Fruit fly (Drosophila melanogaster) whole organism, embryonic: Measurements from ENCODE around the gene yps.

Experiments
- BEAF-32 ChIP-seq: fragments of 200-800 bp; sonication (Bioruptor generic); optimal IDR thresholded peaks from 3 replicates; lab custom pipeline; 2017; ENCODE audit warnings: missing biosample characterization, missing genetic modification characterization, mild to moderate bottlenecking, moderate library complexity, missing genetic modification reagents
- CG10209 ChIP-seq: fragments of 200-800 bp; sonication (Bioruptor generic); optimal IDR thresholded peaks from 3 replicates; lab custom pipeline; 2017; ENCODE audit warnings: missing biosample characterization, mild to moderate bottlenecking, missing genetic modification characterization, missing genetic modification reagents
- CG12155 ChIP-seq: fragments of 200-800 bp; sonication (Bioruptor generic); optimal IDR thresholded peaks from 3 replicates; lab custom pipeline; 2016; ENCODE audit warnings: missing biosample characterization, missing genetic modification characterization
- CG13894 ChIP-seq: fragments of 200-800 bp; sonication (Bioruptor generic); optimal IDR thresholded peaks from 3 replicates; lab custom pipeline; 2018; ENCODE audit warnings: missing biosample characterization, mild to moderate bottlenecking, missing genetic modification characterization, moderate library complexity
- CG14050 ChIP-seq: fragments of 200-800 bp; sonication (Bioruptor generic); IDR thresholded peaks from 3 replicates; pipeline ENCODE4 v1.3.6; 2022; ENCODE audit warnings: missing biosample characterization, missing genetic modification characterization
- CG15269 ChIP-seq: fragments of 200-800 bp; sonication (Bioruptor generic); optimal IDR thresholded peaks from 2 replicates; lab custom pipeline; 2018; ENCODE audit warnings: missing biosample characterization, mild to moderate bottlenecking, missing genetic modification characterization, moderate library complexity
- CG16813 ChIP-seq: fragments of 200-800 bp; sonication (Bioruptor generic); IDR thresholded peaks from 3 replicates; pipeline ENCODE4 v1.3.6; 2022; ENCODE audit warnings: missing biosample characterization, missing genetic modification characterization; ENCODE audit not compliant: partially characterized antibody
- CG31388 ChIP-seq: fragments of 200-800 bp; sonication (Bioruptor generic); optimal IDR thresholded peaks from 2 replicates; lab custom pipeline; 2016; ENCODE audit warnings: missing biosample characterization, missing genetic modification characterization
- CG32772 ChIP-seq: fragments of 200-800 bp; sonication (Bioruptor generic); IDR thresholded peaks from 2 replicates; pipeline ENCODE4 v1.3.6; 2022; ENCODE audit warnings: missing biosample characterization, missing genetic modification characterization
- CG4404 ChIP-seq: fragments of 200-800 bp; sonication (Bioruptor generic); IDR thresholded peaks from 2 replicates; pipeline ENCODE4 v1.3.6; 2022; ENCODE audit warnings: missing biosample characterization, missing genetic modification characterization
- CG4820 ChIP-seq: fragments of 200-800 bp; sonication (Bioruptor generic); optimal IDR thresholded peaks from 3 replicates; lab custom pipeline; 2016; ENCODE audit warnings: missing biosample characterization, missing genetic modification characterization
- CG6272 ChIP-seq: fragments of 200-800 bp; sonication (Bioruptor generic); IDR thresholded peaks from 2 replicates; pipeline ENCODE4 v1.3.6; 2022; ENCODE audit warnings: missing biosample characterization, missing genetic modification characterization
- CG6654 ChIP-seq: fragments of 200-800 bp; sonication (Bioruptor generic); optimal IDR thresholded peaks from 2 replicates; lab custom pipeline; 2017; ENCODE audit warnings: missing biosample characterization, mild to moderate bottlenecking, missing genetic modification characterization
- CG6683 ChIP-seq: fragments of 200-800 bp; sonication (Bioruptor generic); optimal IDR thresholded peaks from 2 replicates; lab custom pipeline; 2017; ENCODE audit warnings: missing biosample characterization, mild to moderate bottlenecking, missing genetic modification characterization, missing genetic modification reagents
- CG6689 ChIP-seq: fragments of 200-800 bp; sonication (Bioruptor generic); IDR thresholded peaks from 2 replicates; pipeline ENCODE4 v1.3.6; 2022; ENCODE audit warnings: missing biosample characterization, missing genetic modification characterization
- CG9609 ChIP-seq: fragments of 200-800 bp; sonication (Bioruptor generic); optimal IDR thresholded peaks from 3 replicates; lab custom pipeline; 2016; ENCODE audit warnings: missing biosample characterization, missing genetic modification characterization
- CG9932 ChIP-seq: fragments of 200-800 bp; sonication (Bioruptor generic); IDR thresholded peaks from 2 replicates; pipeline ENCODE4 v1.3.6; 2022; ENCODE audit warnings: missing biosample characterization, missing genetic modification characterization
- D ChIP-seq, 2 experiments: fragments of 200-800 bp in 1 of 2; fragments of >200 bp in 1 of 2; sonication (Bioruptor generic) in 1 of 2; optimal IDR thresholded peaks; 2 replicates in 1 of 2; 3 replicates in 1 of 2; lab custom pipeline; 2017; ENCODE audit warnings: mild to moderate bottlenecking in 1 of 2, missing biosample characterization in 1 of 2, missing genetic modification characterization in 1 of 2, missing genetic modification reagents in 1 of 2
- Doc3 ChIP-seq: fragments of 200-800 bp; sonication (Bioruptor generic); IDR thresholded peaks from 3 replicates; pipeline ENCODE4 v1.3.6; 2022; ENCODE audit warnings: missing biosample characterization, missing genetic modification characterization; ENCODE audit not compliant: partially characterized antibody
- Ets97D ChIP-seq: fragments of 200-800 bp; sonication (Bioruptor generic); optimal IDR thresholded peaks from 3 replicates; lab custom pipeline; 2016; ENCODE audit warnings: missing biosample characterization, missing genetic modification characterization
- Gsc ChIP-seq: fragments of 200-800 bp; sonication (Bioruptor generic); IDR thresholded peaks from 2 replicates; pipeline ENCODE4 v1.3.6; 2022; ENCODE audit warnings: missing biosample characterization, missing genetic modification characterization
- H2.0 ChIP-seq: fragments of 200-800 bp; sonication (Bioruptor generic); IDR thresholded peaks from 2 replicates; pipeline ENCODE4 v1.3.6; 2022; ENCODE audit warnings: missing biosample characterization, missing genetic modification characterization
- HLH54F ChIP-seq: fragments of 200-800 bp; sonication (Bioruptor generic); optimal IDR thresholded peaks from 3 replicates; lab custom pipeline; 2016; ENCODE audit warnings: missing biosample characterization, missing genetic modification characterization
- Hmr ChIP-seq: fragments of 200-800 bp; sonication (Bioruptor generic); optimal IDR thresholded peaks from 3 replicates; lab custom pipeline; 2017; ENCODE audit warnings: mild to moderate bottlenecking, missing biosample characterization, missing genetic modification reagents, missing genetic modification characterization
- MBD-R2 ChIP-seq: fragments of 200-800 bp; sonication (Bioruptor generic); IDR thresholded peaks from 2 replicates; pipeline ENCODE4 v1.3.6; 2022; ENCODE audit warnings: missing biosample characterization, missing genetic modification characterization
- Mrtf ChIP-seq: fragments of 200-800 bp; sonication (Bioruptor generic); IDR thresholded peaks from 3 replicates; pipeline ENCODE4 v1.3.6; 2022; ENCODE audit warnings: missing biosample characterization, missing genetic modification characterization
- Opbp ChIP-seq: fragments of 200-800 bp; sonication (Bioruptor generic); IDR thresholded peaks from 3 replicates; pipeline ENCODE4 v1.3.6; 2022; ENCODE audit warnings: missing biosample characterization, missing genetic modification characterization; ENCODE audit not compliant: partially characterized antibody
- Sry-δ ChIP-seq: fragments of 200-800 bp; sonication (Bioruptor generic); optimal IDR thresholded peaks from 2 replicates; lab custom pipeline; 2016; ENCODE audit warnings: missing biosample characterization, missing genetic modification characterization
- Trl ChIP-seq, 3 experiments: fragments of >200 bp in 2 of 3; fragments of 200-800 bp in 1 of 3; sonication (Bioruptor generic) in 1 of 3; optimal IDR thresholded peaks; 2 replicates in 1 of 3; 3 replicates in 2 of 3; lab custom pipeline; 2016 to 2017; ENCODE audit warnings: missing biosample characterization in 1 of 3, missing genetic modification characterization in 1 of 3
- al ChIP-seq: fragments of 200-800 bp; sonication (Bioruptor generic); IDR thresholded peaks from 2 replicates; pipeline ENCODE4 v1.3.6; 2022; ENCODE audit warnings: missing biosample characterization, missing genetic modification characterization
- ash1 ChIP-seq: fragments of 200-800 bp; sonication (Bioruptor generic); optimal IDR thresholded peaks from 2 replicates; lab custom pipeline; 2018; ENCODE audit warnings: missing biosample characterization, mild to moderate bottlenecking, missing genetic modification characterization
- bbx ChIP-seq: fragments of 200-800 bp; sonication (Bioruptor generic); IDR thresholded peaks from 2 replicates; pipeline ENCODE4 v1.3.6; 2022; ENCODE audit warnings: missing biosample characterization, missing genetic modification characterization; ENCODE audit not compliant: partially characterized antibody
- bcd ChIP-seq: fragments of 200-800 bp; sonication (Bioruptor generic); optimal IDR thresholded peaks from 2 replicates; lab custom pipeline; 2017; ENCODE audit warnings: missing biosample characterization, mild to moderate bottlenecking, missing genetic modification characterization
- dan ChIP-seq: fragments of 200-800 bp; sonication (Bioruptor generic); IDR thresholded peaks from 2 replicates; pipeline ENCODE4 v1.3.6; 2022; ENCODE audit warnings: missing biosample characterization, missing genetic modification characterization
- dati ChIP-seq: fragments of 200-800 bp; sonication (Bioruptor generic); IDR thresholded peaks from 2 replicates; pipeline ENCODE4 v1.3.6; 2022; ENCODE audit warnings: missing biosample characterization, missing genetic modification characterization
- exex ChIP-seq: fragments of 200-800 bp; sonication (Bioruptor generic); optimal IDR thresholded peaks from 4 replicates; lab custom pipeline; 2018; ENCODE audit warnings: missing biosample characterization, mild to moderate bottlenecking, missing genetic modification characterization, moderate library complexity
- gfzf ChIP-seq: fragments of 200-800 bp; sonication (Bioruptor generic); optimal IDR thresholded peaks from 2 replicates; lab custom pipeline; 2016; ENCODE audit warnings: missing biosample characterization, mild to moderate bottlenecking, missing genetic modification characterization, moderate library complexity
- nmo ChIP-seq: fragments of 200-800 bp; sonication (Bioruptor generic); optimal IDR thresholded peaks from 2 replicates; lab custom pipeline; 2018; ENCODE audit warnings: missing biosample characterization, mild to moderate bottlenecking, missing genetic modification characterization, moderate library complexity
- org-1 ChIP-seq: fragments of 200-800 bp; sonication (Bioruptor generic); optimal IDR thresholded peaks from 2 replicates; lab custom pipeline; 2017; ENCODE audit warnings: missing biosample characterization, missing genetic modification characterization
- psq ChIP-seq: fragments of 200-800 bp; sonication (Bioruptor generic); optimal IDR thresholded peaks from 2 replicates; lab custom pipeline; 2017; ENCODE audit warnings: missing biosample characterization, missing genetic modification characterization
- pzg ChIP-seq: fragments of 200-800 bp; sonication (Bioruptor generic); optimal IDR thresholded peaks from 3 replicates; lab custom pipeline; 2018; ENCODE audit warnings: missing biosample characterization, mild to moderate bottlenecking, missing genetic modification characterization, moderate library complexity
- rib ChIP-seq: fragments of 200-800 bp; sonication (Bioruptor generic); IDR thresholded peaks from 2 replicates; pipeline ENCODE4 v1.3.6; 2022; ENCODE audit warnings: missing biosample characterization, missing genetic modification characterization
- slbo ChIP-seq: fragments of 200-800 bp; sonication (Bioruptor generic); IDR thresholded peaks from 2 replicates; pipeline ENCODE4 v1.3.6; 2022; ENCODE audit warnings: missing biosample characterization, missing genetic modification characterization
- tin ChIP-seq: fragments of 200-800 bp; sonication (Bioruptor generic); optimal IDR thresholded peaks from 3 replicates; lab custom pipeline; 2016; ENCODE audit warnings: missing biosample characterization, missing genetic modification characterization
- wor ChIP-seq: fragments of 200-800 bp; sonication (Bioruptor generic); IDR thresholded peaks from 2 replicates; pipeline ENCODE4 v1.3.6; 2022; ENCODE audit warnings: missing biosample characterization, missing genetic modification characterization
- zf30C ChIP-seq: fragments of 200-800 bp; sonication (Bioruptor generic); optimal IDR thresholded peaks from 3 replicates; lab custom pipeline; 2018; ENCODE audit warnings: missing biosample characterization, mild to moderate bottlenecking, missing genetic modification characterization

Gene yps

DNA sequence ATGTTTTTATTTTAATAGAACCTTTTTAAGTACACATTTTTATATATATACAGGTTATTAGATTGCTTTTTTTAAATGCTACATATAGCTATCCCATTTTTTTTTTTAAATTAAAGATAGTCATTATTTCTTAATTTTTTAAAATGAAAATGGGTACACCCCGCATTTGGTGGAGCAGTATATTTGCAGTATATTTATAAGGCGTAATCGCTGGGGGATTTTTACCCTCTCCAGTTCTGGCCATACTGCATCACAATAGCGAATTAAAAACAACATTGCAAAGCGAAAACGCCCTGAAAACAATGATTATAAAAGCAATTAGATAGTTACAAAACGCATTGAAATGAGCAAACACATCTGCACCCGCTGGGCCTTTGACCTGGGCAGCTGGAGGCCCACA is 24.1 kb upstream of the yps start, which contains the start of gene CG32099:
CG32099 (plus strand) TSS at position 250 of the 400 bp plus-strand sequence.
- TF ChIP-seq Sry-δ (GFP tag; lab: Kevin White, UChicago), result no peak
- TF ChIP-seq MBD-R2, result peak; percentile 47; the same call in 1 of the 2 replicates
- TF ChIP-seq HLH54F (GFP tag; lab: Kevin White, UChicago), result no peak
- TF ChIP-seq CG32772 (GFP tag; lab: Robert Waterston, UW), result no peak
- no peak for TF ChIP-seq al
- no peak for TF ChIP-seq ash1 (GFP tag; lab: Kevin White, UChicago)
- TF ChIP-seq Hmr (GFP tag; lab: Kevin White, UChicago), result no peak
- TF ChIP-seq CG6272 (GFP tag; lab: Robert Waterston, UW), result no peak
- TF ChIP-seq Mrtf, result no peak
- no peak for TF ChIP-seq CG4404 (GFP tag; lab: Robert Waterston, UW)
- TF ChIP-seq nmo (GFP tag; lab: Kevin White, UChicago), result no peak
- TF ChIP-seq BEAF-32 (GFP tag; lab: Kevin White, UChicago), result peak; percentile 7
- TF ChIP-seq CG4820 (GFP tag; lab: Kevin White, UChicago), result no peak
- no peak for TF ChIP-seq dati
- no peak for TF ChIP-seq D (optimal IDR thresholded peaks at IDR 0.05; lab: Kevin White, UChicago)
- no peak for TF ChIP-seq D (GFP tag; optimal IDR thresholded peaks at IDR 0.05; lab: Kevin White, UChicago)
- TF ChIP-seq slbo (GFP tag; lab: Robert Waterston, UW), result no peak
- TF ChIP-seq CG31388 (GFP tag; lab: Kevin White, UChicago), result no peak
- TF ChIP-seq pzg, result peak; percentile 29
- no peak for TF ChIP-seq CG13894 (tag; lab: Kevin White, UChicago)
- TF ChIP-seq exex (tag; lab: Kevin White, UChicago), result no peak
- no peak for TF ChIP-seq CG15269 (tag; lab: Kevin White, UChicago)
- no peak for TF ChIP-seq Gsc (GFP tag; lab: Robert Waterston, UW)
- TF ChIP-seq CG16813 (GFP tag; lab: Robert Waterston, UW), result no peak
- TF ChIP-seq Ets97D (GFP tag; lab: Kevin White, UChicago), result no peak
- TF ChIP-seq gfzf, result peak; percentile 60
- no peak for TF ChIP-seq zf30C (GFP tag; lab: Kevin White, UChicago)
- TF ChIP-seq CG6689 (GFP tag; lab: Robert Waterston, UW), result no peak
- TF ChIP-seq bcd (GFP tag; lab: Kevin White, UChicago), result no peak
- TF ChIP-seq CG6683 (GFP tag; lab: Kevin White, UChicago), result no peak
- TF ChIP-seq rib (GFP tag; lab: Robert Waterston, UW), result no peak
- TF ChIP-seq CG10209, result no peak
- no peak for TF ChIP-seq org-1 (GFP tag; lab: Kevin White, UChicago)
- TF ChIP-seq tin (GFP tag; lab: Kevin White, UChicago), result no peak
- TF ChIP-seq H2.0 (GFP tag; lab: Robert Waterston, UW), result no peak
- TF ChIP-seq wor (GFP tag; lab: Robert Waterston, UW), result no peak

DNA sequence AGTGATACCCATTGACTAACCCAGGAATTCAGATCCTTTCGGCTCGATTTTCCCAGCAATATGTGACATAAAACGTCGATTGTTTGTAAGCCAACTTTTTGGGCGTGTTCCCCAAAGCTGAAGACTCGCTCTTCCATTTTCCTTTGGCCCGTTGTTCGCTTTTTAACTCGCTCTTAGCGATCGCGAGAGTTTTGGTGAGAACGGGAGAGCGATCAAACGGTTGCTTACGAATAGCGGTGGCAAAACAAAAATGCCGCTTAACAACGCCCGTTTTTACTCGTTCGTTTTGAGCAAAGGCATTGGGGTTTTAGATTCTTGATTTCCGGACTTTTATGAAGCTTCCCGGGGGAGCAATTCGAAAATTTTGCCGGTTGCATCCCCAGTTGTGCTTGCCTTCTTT is 22.0 kb upstream of the yps start:
- TF ChIP-seq CG12155 (GFP tag; lab: Kevin White, UChicago) (peak; percentile 85), Opbp (no peak), CG6654 (GFP tag; lab: Kevin White, UChicago) (no peak), CG14050 (GFP tag; lab: Robert Waterston, UW) (no peak), psq (GFP tag; lab: Kevin White, UChicago) (peak; percentile 76), Trl (optimal IDR thresholded peaks at IDR 0.05; lab: Kevin White, UChicago) (peak; percentile 64 to 68), Trl (GFP tag; optimal IDR thresholded peaks at IDR 0.05; lab: Kevin White, UChicago) (no peak), CG9932 (no peak), bbx (peak; percentile 35; the same call in 1 of the 2 replicates), Doc3 (GFP tag; lab: Robert Waterston, UW) (0 out of 3 replicates have a peak, but pooled peaks have one; percentile 17), dan (GFP tag; lab: Robert Waterston, UW) (no peak), CG9609 (GFP tag; lab: Kevin White, UChicago) (no peak)
